Worm (Caenorhabditis elegans) whole organism, L4 larva: ENCODE results near the gene ubh-1.

Experiments used
- F26F4.8 ChIP-seq: fragments of 200-800 bp; sonication (Bioruptor generic); conservative IDR thresholded peaks from 2 replicates; pipeline ENCODE4 v1.3.6; 2022; ENCODE audit warnings: missing genetic modification characterization, missing compliant biosample characterization
- F37D6.2 ChIP-seq: sonication (generic microtip); optimal IDR thresholded peaks from 2 replicates; lab custom pipeline; 2016; ENCODE audit warnings: mild to moderate bottlenecking, missing genetic modification characterization, missing compliant biosample characterization
- F44E2.7 ChIP-seq: fragments of 200-800 bp; sonication (Bioruptor generic); IDR thresholded peaks from 2 replicates; pipeline ENCODE4 v2.1.2; 2022; ENCODE audit warnings: missing genetic modification characterization, missing compliant biosample characterization
- F49E8.2 ChIP-seq: sonication (generic microtip); optimal IDR thresholded peaks from 2 replicates; lab custom pipeline; 2016; ENCODE audit warnings: missing compliant biosample characterization, mild to moderate bottlenecking, missing genetic modification characterization, borderline replicate concordance
- Y5F2A.4 ChIP-seq: fragments of 200-800 bp; sonication (Bioruptor generic); optimal IDR thresholded peaks from 2 replicates; lab custom pipeline; 2018; ENCODE audit warnings: mild to moderate bottlenecking, missing genetic modification characterization, missing compliant biosample characterization
- ZK337.2 ChIP-seq: fragments of 200-800 bp; sonication (Bioruptor generic); IDR thresholded peaks from 2 replicates; pipeline ENCODE4 v1.3.6; 2022; ENCODE audit warnings: missing genetic modification reagents, missing genetic modification characterization, missing compliant biosample characterization
- ZK546.5 ChIP-seq, 2 experiments: sonication (generic microtip); optimal IDR thresholded peaks; 2 replicates each; lab custom pipeline; 2017; ENCODE audit warnings: missing biosample characterization in 2 of 2, missing genetic modification characterization in 2 of 2
- aha-1 ChIP-seq: fragments of 150-350 bp; peaks from one replicate; lab custom pipeline; 2014; ENCODE audit warnings: missing biosample characterization, missing genetic modification characterization
- ama-1 ChIP-seq: fragments of 150-350 bp; optimal IDR thresholded peaks from 2 replicates; lab custom pipeline; 2014; ENCODE audit warnings: inconsistent platforms, mixed read lengths
- arid-1 ChIP-seq: fragments of 200-800 bp; sonication (Bioruptor generic); conservative IDR thresholded peaks from 2 replicates; pipeline ENCODE4 v1.3.6; 2022; ENCODE audit warnings: missing genetic modification reagents, missing genetic modification characterization, missing compliant biosample characterization
- ceh-28 ChIP-seq: fragments of 150-350 bp; optimal IDR thresholded peaks from 2 replicates; lab custom pipeline; 2014; ENCODE audit warnings: missing biosample characterization, missing genetic modification reagents, missing genetic modification characterization
- ceh-44 ChIP-seq: fragments of 200-800 bp; sonication (Bioruptor generic); IDR thresholded peaks from 2 replicates; pipeline ENCODE4 v1.3.6; 2022; ENCODE audit warnings: missing genetic modification reagents, missing genetic modification characterization, missing compliant biosample characterization
- ctbp-1 ChIP-seq: fragments of 200-800 bp; sonication (Bioruptor generic); IDR thresholded peaks from 2 replicates; pipeline ENCODE4 v1.3.6; 2022; ENCODE audit warnings: missing genetic modification reagents, missing genetic modification characterization, missing compliant biosample characterization
- daf-16 ChIP-seq, 3 experiments: sonication (generic microtip); optimal IDR thresholded peaks; 2 replicates each; lab custom pipeline; 2016 to 2017; ENCODE audit warnings: missing genetic modification characterization in 3 of 3, missing genetic modification reagents in 3 of 3, mild to moderate bottlenecking in 2 of 3, missing compliant biosample characterization in 2 of 3, missing biosample characterization in 1 of 3, moderate library complexity in 1 of 3
- daf-19 ChIP-seq: fragments of 200-800 bp; sonication (Bioruptor generic); conservative IDR thresholded peaks from 2 replicates; pipeline ENCODE4 v1.3.6; 2022; ENCODE audit warnings: missing genetic modification characterization, missing compliant biosample characterization
- duxl-1 ChIP-seq: sonication (generic microtip); optimal IDR thresholded peaks from 2 replicates; lab custom pipeline; 2016; ENCODE audit warnings: mild to moderate bottlenecking, missing genetic modification characterization, moderate library complexity, missing compliant biosample characterization; ENCODE audit not compliant: poor library complexity
- dve-1 ChIP-seq: sonication (generic microtip); optimal IDR thresholded peaks from 2 replicates; lab custom pipeline; 2017; ENCODE audit warnings: antibody characterized with exemption, mild to moderate bottlenecking, missing genetic modification characterization, missing compliant biosample characterization; ENCODE audit not compliant: insufficient read depth
- egl-27 ChIP-seq: sonication (generic microtip); optimal IDR thresholded peaks from 3 replicates; lab custom pipeline; 2017; ENCODE audit warnings: missing biosample characterization, missing genetic modification reagents, missing genetic modification characterization
- fos-1 ChIP-seq: fragments of 150-350 bp; optimal IDR thresholded peaks from 2 replicates; lab custom pipeline; 2014; ENCODE audit warnings: missing biosample characterization, missing genetic modification characterization
- jun-1 ChIP-seq: fragments of 150-350 bp; optimal IDR thresholded peaks from 2 replicates; lab custom pipeline; 2014; ENCODE audit warnings: missing biosample characterization, missing genetic modification reagents, missing genetic modification characterization
- lim-7 ChIP-seq: fragments of 200-800 bp; sonication (Bioruptor generic); IDR thresholded peaks from 2 replicates; pipeline ENCODE4 v1.3.6; 2022; ENCODE audit warnings: missing genetic modification characterization, missing compliant biosample characterization
- lin-13 ChIP-seq: fragments of 150-350 bp; optimal IDR thresholded peaks from 2 replicates; lab custom pipeline; 2014; ENCODE audit warnings: missing biosample characterization, missing genetic modification reagents, missing genetic modification characterization
- lin-38 ChIP-seq: fragments of 200-800 bp; sonication (Bioruptor generic); IDR thresholded peaks from 2 replicates; pipeline ENCODE4 v1.3.6; 2022; ENCODE audit warnings: missing genetic modification reagents, missing genetic modification characterization, missing compliant biosample characterization
- madf-5 ChIP-seq, 2 experiments: fragments of 200-800 bp; sonication (Bioruptor generic); IDR thresholded peaks; 2 replicates each; pipeline ENCODE4 v1.3.6; 2022; ENCODE audit warnings: missing compliant biosample characterization in 2 of 2, missing genetic modification characterization in 2 of 2
- madf-9 ChIP-seq: fragments of 200-800 bp; sonication (Bioruptor generic); conservative IDR thresholded peaks from 2 replicates; pipeline ENCODE4 v1.3.6; 2022; ENCODE audit warnings: missing genetic modification reagents, missing genetic modification characterization, missing compliant biosample characterization
- mdl-1 ChIP-seq, 2 experiments: fragments of 150-350 bp in 1 of 2; sonication (generic microtip) in 1 of 2; optimal IDR thresholded peaks; 2 replicates each; lab custom pipeline; 2014 to 2017; ENCODE audit warnings: missing biosample characterization in 2 of 2, missing genetic modification characterization in 2 of 2
- mdt-29 ChIP-seq: fragments of 200-800 bp; sonication (Bioruptor generic); IDR thresholded peaks from 2 replicates; pipeline ENCODE4 v1.3.6; 2022; ENCODE audit warnings: missing genetic modification reagents, missing genetic modification characterization, missing compliant biosample characterization
- nhr-102 ChIP-seq: sonication (generic microtip); optimal IDR thresholded peaks from 2 replicates; lab custom pipeline; 2016; ENCODE audit warnings: mild to moderate bottlenecking, missing genetic modification characterization, moderate library complexity, missing compliant biosample characterization
- nhr-111 ChIP-seq: fragments of 200-800 bp; sonication (Bioruptor generic); optimal IDR thresholded peaks from 2 replicates; lab custom pipeline; 2018; ENCODE audit warnings: mild to moderate bottlenecking, missing genetic modification characterization, missing compliant biosample characterization
- nhr-237 ChIP-seq: sonication (generic microtip); optimal IDR thresholded peaks from 2 replicates; lab custom pipeline; 2017; ENCODE audit warnings: missing biosample characterization, missing genetic modification characterization
- nhr-25 ChIP-seq: sonication (generic microtip); optimal IDR thresholded peaks from 2 replicates; lab custom pipeline; 2017; ENCODE audit warnings: missing genetic modification characterization, mild to moderate bottlenecking, missing compliant biosample characterization, antibody characterized with exemption, moderate library complexity, borderline replicate concordance; ENCODE audit not compliant: insufficient read depth
- nhr-6 ChIP-seq: fragments of 150-350 bp; optimal IDR thresholded peaks from 2 replicates; lab custom pipeline; 2014; ENCODE audit warnings: missing biosample characterization, missing genetic modification characterization
- nhr-77 ChIP-seq: fragments of 150-350 bp; optimal IDR thresholded peaks from 2 replicates; lab custom pipeline; 2014; ENCODE audit warnings: missing biosample characterization, missing genetic modification characterization
- pha-4 ChIP-seq, 2 experiments: fragments of 150-350 bp in 1 of 2; fragments of 200-800 bp in 1 of 2; sonication (Bioruptor generic) in 1 of 2; IDR thresholded peaks in 1 of 2; optimal IDR thresholded peaks in 1 of 2; 2 replicates each; pipeline versions ENCODE4 v1.3.6 to Lab custom; 2014 to 2022; ENCODE audit warnings: missing genetic modification characterization in 2 of 2, missing genetic modification reagents in 2 of 2, missing biosample characterization in 1 of 2, missing compliant biosample characterization in 1 of 2
- skn-1 ChIP-seq: fragments of 150-350 bp; optimal IDR thresholded peaks from 2 replicates; lab custom pipeline; 2014; ENCODE audit warnings: missing biosample characterization, missing genetic modification characterization
- snpc-1.2 ChIP-seq: fragments of 200-800 bp; sonication (Bioruptor generic); IDR thresholded peaks from 2 replicates; pipeline ENCODE4 v1.3.6; 2022; ENCODE audit warnings: missing genetic modification reagents, missing genetic modification characterization, missing compliant biosample characterization
- tra-1 ChIP-seq: fragments of 200-800 bp; sonication (Bioruptor generic); IDR thresholded peaks from 2 replicates; pipeline ENCODE4 v1.3.6; 2022; ENCODE audit warnings: missing genetic modification reagents, missing genetic modification characterization, missing compliant biosample characterization
- unc-130 ChIP-seq: sonication (generic microtip); optimal IDR thresholded peaks from 2 replicates; lab custom pipeline; 2016; ENCODE audit warnings: missing genetic modification reagents, missing genetic modification characterization, missing compliant biosample characterization
- unc-62 ChIP-seq, 3 experiments: fragments of 150-350 bp in 1 of 3; sonication (generic microtip); optimal IDR thresholded peaks in 2 of 3; peaks in 1 of 3; 1 replicate in 1 of 3; 2 replicates in 2 of 3; lab custom pipeline; 2014 to 2017; ENCODE audit warnings: missing biosample characterization in 3 of 3, missing genetic modification characterization in 3 of 3, missing genetic modification reagents in 3 of 3, missing genotype in 1 of 3
- zip-11 ChIP-seq: fragments of 200-800 bp; sonication (Bioruptor generic); IDR thresholded peaks from 2 replicates; pipeline ENCODE4 v1.3.6; 2022; ENCODE audit warnings: missing genetic modification characterization, missing compliant biosample characterization

The ubh-1 gene

DNA sequence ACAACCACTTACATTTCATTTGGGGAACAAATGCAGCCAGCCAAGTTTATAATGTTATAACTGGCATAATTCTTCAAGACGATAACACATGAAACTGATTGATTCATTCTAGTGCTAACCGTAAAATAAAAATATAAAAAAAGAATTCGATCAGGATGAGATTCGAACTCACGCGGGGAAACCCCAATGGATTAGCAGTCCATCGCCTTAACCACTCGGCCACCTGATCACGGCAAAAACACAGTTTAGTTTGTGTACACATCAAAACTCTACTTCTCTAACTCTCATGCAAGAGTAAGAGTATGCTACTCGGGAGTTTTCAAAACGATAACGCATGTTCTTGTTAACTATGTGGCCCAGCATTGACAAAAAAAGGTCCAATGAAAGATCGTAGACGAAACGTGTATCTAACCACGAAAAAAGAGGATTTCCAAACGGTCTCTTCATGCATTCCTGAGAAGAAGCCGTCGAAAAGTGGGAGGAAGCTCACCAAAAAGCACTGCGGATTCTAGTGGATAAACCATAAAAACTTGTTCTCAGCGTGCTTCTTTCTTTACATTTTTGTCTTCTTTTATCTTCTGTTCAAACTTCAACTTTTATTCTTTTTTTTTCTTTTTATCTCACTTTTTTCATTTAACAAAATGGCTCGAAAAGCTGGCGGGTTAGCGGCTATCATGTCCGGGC is 40.6 kb upstream of the ubh-1 start, which contains the start of gene twk-10 (continued):
- TF ChIP-seq ZK337.2: peak; percentile 70; the same call in 1 of the 2 replicates
- no peak for TF ChIP-seq jun-1 (tag; lab: Kevin White, UChicago)
- TF ChIP-seq lin-38 (GFP tag; lab: Robert Waterston, UW): no peak
- TF ChIP-seq pha-4 (GFP tag; IDR thresholded peaks at IDR 0.05; lab: Robert Waterston, UW): peak; percentile 76; the same call in 1 of the 2 replicates
- no peak for TF ChIP-seq pha-4 (tag; optimal IDR thresholded peaks at IDR 0.05; lab: Kevin White, UChicago)
- peak; percentile 86 for TF ChIP-seq lim-7
- no peak for TF ChIP-seq nhr-237 (tag; lab: Kevin White, UChicago)
- TF ChIP-seq duxl-1 (tag; lab: Kevin White, UChicago): peak; percentile 21
- TF ChIP-seq F49E8.2 (tag; lab: Kevin White, UChicago): no peak
- no peak for TF ChIP-seq ama-1 (lab: Kevin White, UChicago)
- TF ChIP-seq arid-1 (GFP tag; lab: Robert Waterston, UW): peak; percentile 64; the same call in 1 of the 2 replicates
- TF ChIP-seq egl-27 (tag; lab: Kevin White, UChicago): no peak
- TF ChIP-seq tra-1 (GFP tag; lab: Robert Waterston, UW): peak; percentile 83
- TF ChIP-seq skn-1: no peak
- no peak for TF ChIP-seq ZK546.5 (tag; optimal IDR thresholded peaks at IDR 0.05; lab: Kevin White, UChicago)
- peak; percentile 21 for TF ChIP-seq nhr-111 (GFP tag; lab: Kevin White, UChicago)
- TF ChIP-seq nhr-102 (tag; lab: Kevin White, UChicago): no peak
- TF ChIP-seq daf-19 (GFP tag; lab: Robert Waterston, UW): 0 out of 2 replicates have a peak, but pooled peaks have one; percentile 63
- TF ChIP-seq ctbp-1: 0 out of 2 replicates have a peak, but pooled peaks have one; percentile 27
- no peak for TF ChIP-seq nhr-25 (tag; lab: Kevin White, UChicago)
- TF ChIP-seq madf-9 (GFP tag; lab: Robert Waterston, UW): peak; percentile 75; the same call in 1 of the 2 replicates
- no peak for TF ChIP-seq snpc-1.2 (GFP tag; lab: Robert Waterston, UW)
- TF ChIP-seq mdt-29 (GFP tag; lab: Robert Waterston, UW): peak; percentile 64; the same call in 1 of the 2 replicates
- TF ChIP-seq unc-62 (GFP tag; optimal IDR thresholded peaks at IDR 0.05 in 1 of 2; lab: Kevin White, UChicago): no peak
- TF ChIP-seq unc-62 (tag; optimal IDR thresholded peaks at IDR 0.05; lab: Kevin White, UChicago): no peak
- peak; percentile 73; the same call in 1 of the 2 replicates for TF ChIP-seq F26F4.8 (GFP tag; lab: Robert Waterston, UW)
- peak; percentile 21 for TF ChIP-seq unc-130 (GFP tag; lab: Kevin White, UChicago)
- TF ChIP-seq zip-11 (GFP tag; lab: Robert Waterston, UW): no peak
- 0 out of 4 replicates have a peak, but pooled peaks of 1 of the 2 experiments have one; percentile 59 for TF ChIP-seq madf-5 (GFP tag; IDR thresholded peaks at IDR 0.05; lab: Robert Waterston, UW)

DNA sequence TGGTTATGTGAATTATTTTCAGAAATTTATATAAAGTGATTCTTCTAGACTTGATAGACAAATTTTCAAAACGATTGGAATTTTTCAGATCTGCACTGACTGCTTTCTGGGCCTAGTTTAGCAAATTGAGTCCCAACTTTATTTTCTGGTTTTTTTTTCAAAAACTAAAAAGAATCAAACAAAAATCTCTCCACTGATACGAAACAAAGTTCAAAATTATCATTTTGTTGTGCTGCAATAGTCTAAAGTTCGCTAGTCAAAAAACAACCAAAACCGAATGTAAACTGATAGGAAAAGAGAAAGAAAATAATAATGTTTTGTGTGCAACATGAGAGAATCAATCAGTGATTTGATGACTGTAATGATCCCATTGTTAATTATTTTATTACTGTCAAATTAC is 38.7 kb upstream of the ubh-1 start, which contains the start of gene lipl-4:
lipl-4 (plus strand) TSS at position 301 of the 400 bp plus-strand sequence.
- no peak for TF ChIP-seq daf-16 (GFP tag; optimal IDR thresholded peaks at IDR 0.05; lab: Kevin White, UChicago)
- TF ChIP-seq daf-16 (tag; optimal IDR thresholded peaks at IDR 0.05; lab: Kevin White, UChicago): peak; percentile 53
- peak; percentile 1 for TF ChIP-seq dve-1 (tag; lab: Kevin White, UChicago)
- no peak for TF ChIP-seq ceh-28 (tag; lab: Kevin White, UChicago)
- TF ChIP-seq nhr-6 (tag; lab: Kevin White, UChicago): no peak
- no peak for TF ChIP-seq fos-1
- no peak for TF ChIP-seq Y5F2A.4

DNA sequence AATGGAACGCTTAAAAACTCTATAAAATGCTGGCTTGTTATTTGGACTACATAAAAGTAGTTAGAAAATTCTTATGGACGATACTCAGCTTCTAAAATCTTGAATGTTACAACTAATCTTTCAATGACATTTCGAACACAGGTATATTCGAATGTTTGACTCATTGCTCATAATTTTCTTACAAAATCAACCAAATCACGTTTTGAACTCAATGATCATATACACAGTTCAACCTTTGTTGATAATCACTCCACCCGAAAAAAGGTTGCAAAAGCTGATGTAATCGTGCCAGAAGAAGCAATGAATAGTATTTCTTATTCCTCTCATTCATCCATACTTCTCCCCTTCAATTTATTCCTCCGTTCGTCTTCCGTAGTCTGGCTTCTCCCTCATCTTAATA is 37.9 kb upstream of the ubh-1 start, which contains the start of gene K04A8.20:
K04A8.20 (plus strand) TSS at position 301 of the 400 bp plus-strand sequence.
- peak; percentile 2 for TF ChIP-seq dve-1 (tag; lab: Kevin White, UChicago)
- TF ChIP-seq zip-11 (GFP tag; lab: Robert Waterston, UW): no peak
- TF ChIP-seq lin-13: no peak
- no peak for TF ChIP-seq mdl-1 (tag; optimal IDR thresholded peaks at IDR 0.05; lab: Kevin White, UChicago)
- TF ChIP-seq F37D6.2: no peak
- no peak for TF ChIP-seq ceh-44 (GFP tag; lab: Robert Waterston, UW)
- TF ChIP-seq aha-1 (tag; lab: Kevin White, UChicago): no peak
- no peak for TF ChIP-seq F44E2.7 (GFP tag; lab: Robert Waterston, UW)
- TF ChIP-seq nhr-77 (tag; lab: Kevin White, UChicago): no peak
